Fruit fly (Drosophila melanogaster) whole organism, embryonic: Measurements from ENCODE around the gene CG31287.

Experiments used
- CG11723 ChIP-seq: fragments of 200-800 bp; sonication (Bioruptor generic); optimal IDR thresholded peaks from 2 replicates; lab custom pipeline; 2017; ENCODE audit warnings: missing biosample characterization, mild to moderate bottlenecking, missing genetic modification characterization
- CG12104 ChIP-seq: fragments of 200-800 bp; sonication (Bioruptor generic); optimal IDR thresholded peaks from 3 replicates; lab custom pipeline; 2016; ENCODE audit warnings: missing biosample characterization, missing genetic modification characterization
- CG12219 ChIP-seq: fragments of 200-800 bp; sonication (Bioruptor generic); optimal IDR thresholded peaks from 3 replicates; lab custom pipeline; 2018; ENCODE audit warnings: missing biosample characterization, mild to moderate bottlenecking, missing genetic modification characterization
- CG12659 ChIP-seq: fragments of 200-800 bp; sonication (Bioruptor generic); optimal IDR thresholded peaks from 3 replicates; lab custom pipeline; 2017; ENCODE audit warnings: mild to moderate bottlenecking, missing biosample characterization, missing genetic modification reagents, missing genetic modification characterization
- CG14965 ChIP-seq: fragments of 200-800 bp; sonication (Bioruptor generic); optimal IDR thresholded peaks from 2 replicates; lab custom pipeline; 2016; ENCODE audit warnings: missing biosample characterization, missing genetic modification characterization, borderline replicate concordance
- CG15514 ChIP-seq: fragments of 200-800 bp; sonication (Bioruptor generic); optimal IDR thresholded peaks from 3 replicates; lab custom pipeline; 2017; ENCODE audit warnings: missing biosample characterization, missing genetic modification characterization, mild to moderate bottlenecking, moderate library complexity, missing genetic modification reagents
- CG15696 ChIP-seq: fragments of 200-800 bp; sonication (Bioruptor generic); optimal IDR thresholded peaks from 2 replicates; lab custom pipeline; 2019; ENCODE audit warnings: missing biosample characterization, mild to moderate bottlenecking, missing genetic modification characterization, moderate library complexity
- CG1602 ChIP-seq: fragments of 200-800 bp; sonication (Bioruptor generic); optimal IDR thresholded peaks from 3 replicates; lab custom pipeline; 2016; ENCODE audit warnings: missing biosample characterization, missing genetic modification characterization
- CG16815 ChIP-seq: fragments of 200-800 bp; sonication (Bioruptor generic); optimal IDR thresholded peaks from 3 replicates; lab custom pipeline; 2017; ENCODE audit warnings: missing biosample characterization, mild to moderate bottlenecking, missing genetic modification characterization
- CG17568 ChIP-seq: fragments of 200-800 bp; sonication (Bioruptor generic); optimal IDR thresholded peaks from 2 replicates; lab custom pipeline; 2018; ENCODE audit warnings: missing biosample characterization, mild to moderate bottlenecking, missing genetic modification characterization, moderate library complexity
- CG18011 ChIP-seq: fragments of 200-800 bp; sonication (Bioruptor generic); optimal IDR thresholded peaks from 2 replicates; lab custom pipeline; 2017; ENCODE audit warnings: missing biosample characterization, missing genetic modification characterization, mild to moderate bottlenecking, moderate library complexity, missing genotype
- CG18619 ChIP-seq: fragments of 200-800 bp; sonication (Bioruptor generic); optimal IDR thresholded peaks from 3 replicates; lab custom pipeline; 2017; ENCODE audit warnings: missing biosample characterization, mild to moderate bottlenecking, missing genetic modification characterization
- CG2889 ChIP-seq: fragments of 200-800 bp; sonication (Bioruptor generic); IDR thresholded peaks from 3 replicates; pipeline ENCODE4 v1.3.6; 2022; ENCODE audit warnings: missing biosample characterization, missing genetic modification characterization
- CG34224 ChIP-seq: fragments of 200-800 bp; sonication (Bioruptor generic); IDR thresholded peaks from 3 replicates; pipeline ENCODE4 v1.3.6; 2022; ENCODE audit warnings: missing biosample characterization, missing genetic modification characterization; ENCODE audit not compliant: partially characterized antibody
- CG4854 ChIP-seq: fragments of 200-800 bp; sonication (Bioruptor generic); optimal IDR thresholded peaks from 2 replicates; lab custom pipeline; 2016; ENCODE audit warnings: missing biosample characterization, missing genetic modification characterization, inconsistent platforms
- CG6175 ChIP-seq: fragments of 200-800 bp; sonication (Bioruptor generic); IDR thresholded peaks from 3 replicates; pipeline ENCODE4 v1.3.6; 2022; ENCODE audit warnings: missing biosample characterization, missing genetic modification characterization
- CG6272 ChIP-seq: fragments of 200-800 bp; sonication (Bioruptor generic); IDR thresholded peaks from 2 replicates; pipeline ENCODE4 v1.3.6; 2022; ENCODE audit warnings: missing biosample characterization, missing genetic modification characterization
- CG6854 ChIP-seq: fragments of 200-800 bp; sonication (Bioruptor generic); optimal IDR thresholded peaks from 3 replicates; lab custom pipeline; 2017; ENCODE audit warnings: missing biosample characterization, mild to moderate bottlenecking, missing genetic modification characterization
- CG7745 ChIP-seq: fragments of 200-800 bp; sonication (Bioruptor generic); optimal IDR thresholded peaks from 2 replicates; lab custom pipeline; 2018; ENCODE audit warnings: missing biosample characterization, mild to moderate bottlenecking, missing genetic modification characterization, moderate library complexity
- CG8478 ChIP-seq: fragments of >200 bp; optimal IDR thresholded peaks from 2 replicates; lab custom pipeline; 2018
- CG9797 ChIP-seq: fragments of 200-800 bp; sonication (Bioruptor generic); optimal IDR thresholded peaks from 3 replicates; lab custom pipeline; 2018; ENCODE audit warnings: missing biosample characterization, mild to moderate bottlenecking, missing genetic modification characterization
- Chrac-16 ChIP-seq: fragments of 200-800 bp; sonication (Bioruptor generic); optimal IDR thresholded peaks from 3 replicates; lab custom pipeline; 2016; ENCODE audit warnings: missing biosample characterization, missing genetic modification characterization
- CkIIα-i1 ChIP-seq: fragments of 200-800 bp; sonication (Bioruptor generic); IDR thresholded peaks from 2 replicates; pipeline ENCODE4 v1.3.6; 2022; ENCODE audit warnings: missing biosample characterization, missing genetic modification characterization
- Dll ChIP-seq: fragments of 200-800 bp; sonication (Bioruptor generic); IDR thresholded peaks from 4 replicates; pipeline ENCODE4 v1.3.6; 2022; ENCODE audit warnings: missing biosample characterization, missing genetic modification characterization; ENCODE audit not compliant: partially characterized antibody
- Eip74EF ChIP-seq, 2 experiments: fragments of 200-800 bp in 1 of 2; fragments of >200 bp in 1 of 2; sonication (Bioruptor generic) in 1 of 2; optimal IDR thresholded peaks; 2 replicates each; lab custom pipeline; 2017 to 2019; ENCODE audit warnings: missing biosample characterization in 2 of 2, missing genetic modification characterization in 2 of 2, mild to moderate bottlenecking in 1 of 2, moderate library complexity in 1 of 2
- MBD-R2 ChIP-seq: fragments of 200-800 bp; sonication (Bioruptor generic); IDR thresholded peaks from 2 replicates; pipeline ENCODE4 v1.3.6; 2022; ENCODE audit warnings: missing biosample characterization, missing genetic modification characterization
- Myb ChIP-seq: fragments of 200-800 bp; sonication (Bioruptor generic); optimal IDR thresholded peaks from 2 replicates; lab custom pipeline; 2016; ENCODE audit warnings: missing biosample characterization, missing genetic modification characterization
- Nf-YC ChIP-seq: fragments of 200-800 bp; optimal IDR thresholded peaks from 3 replicates; lab custom pipeline; 2019; ENCODE audit warnings: missing biosample characterization, mild to moderate bottlenecking, missing genetic modification characterization, moderate library complexity
- Sox102F ChIP-seq: fragments of 200-800 bp; sonication (Bioruptor generic); optimal IDR thresholded peaks from 2 replicates; lab custom pipeline; 2018; ENCODE audit warnings: missing biosample characterization, mild to moderate bottlenecking, missing genetic modification characterization, moderate library complexity
- Trl ChIP-seq, 3 experiments: fragments of >200 bp in 2 of 3; fragments of 200-800 bp in 1 of 3; sonication (Bioruptor generic) in 1 of 3; optimal IDR thresholded peaks; 2 replicates in 1 of 3; 3 replicates in 2 of 3; lab custom pipeline; 2016 to 2017; ENCODE audit warnings: missing biosample characterization in 1 of 3, missing genetic modification characterization in 1 of 3
- Usf ChIP-seq: fragments of 200-800 bp; sonication (Bioruptor generic); optimal IDR thresholded peaks from 2 replicates; lab custom pipeline; 2017; ENCODE audit warnings: missing genotype, missing biosample characterization, missing genetic modification characterization
- YL-1 ChIP-seq: fragments of 200-800 bp; sonication (Bioruptor generic); optimal IDR thresholded peaks from 3 replicates; lab custom pipeline; 2017; ENCODE audit warnings: missing biosample characterization, mild to moderate bottlenecking, missing genetic modification characterization
- al ChIP-seq: fragments of 200-800 bp; sonication (Bioruptor generic); IDR thresholded peaks from 2 replicates; pipeline ENCODE4 v1.3.6; 2022; ENCODE audit warnings: missing biosample characterization, missing genetic modification characterization
- danr ChIP-seq: fragments of 200-800 bp; sonication (Bioruptor generic); IDR thresholded peaks from 2 replicates; pipeline ENCODE4 v1.3.6; 2022; ENCODE audit warnings: missing biosample characterization, missing genetic modification characterization
- dimm ChIP-seq: fragments of 200-800 bp; sonication (Bioruptor generic); IDR thresholded peaks from 2 replicates; pipeline ENCODE4 v1.3.6; 2022; ENCODE audit warnings: missing biosample characterization, missing genetic modification characterization
- dmrt11E ChIP-seq: fragments of 200-800 bp; sonication (Bioruptor generic); optimal IDR thresholded peaks from 3 replicates; lab custom pipeline; 2018; ENCODE audit warnings: missing biosample characterization, mild to moderate bottlenecking, missing genetic modification characterization, moderate library complexity
- emc ChIP-seq: fragments of 200-800 bp; sonication (Bioruptor generic); optimal IDR thresholded peaks from 2 replicates; lab custom pipeline; 2016; ENCODE audit warnings: missing biosample characterization, missing genetic modification characterization
- exex ChIP-seq: fragments of 200-800 bp; sonication (Bioruptor generic); optimal IDR thresholded peaks from 4 replicates; lab custom pipeline; 2018; ENCODE audit warnings: missing biosample characterization, mild to moderate bottlenecking, missing genetic modification characterization, moderate library complexity
- ham ChIP-seq: fragments of 200-800 bp; sonication (Bioruptor generic); IDR thresholded peaks from 2 replicates; pipeline ENCODE4 v1.3.6; 2022; ENCODE audit warnings: missing biosample characterization, missing genetic modification characterization
- hb ChIP-seq: fragments of 200-800 bp; sonication (Bioruptor generic); IDR thresholded peaks from 3 replicates; pipeline ENCODE4 v1.3.6; 2022; ENCODE audit warnings: missing biosample characterization, missing genetic modification characterization; ENCODE audit not compliant: partially characterized antibody
- ind ChIP-seq: fragments of 200-800 bp; sonication (Bioruptor generic); optimal IDR thresholded peaks from 3 replicates; lab custom pipeline; 2016; ENCODE audit warnings: missing biosample characterization, missing genetic modification characterization
- maf-S ChIP-seq: fragments of 200-800 bp; sonication (Bioruptor generic); optimal IDR thresholded peaks from 2 replicates; lab custom pipeline; 2016; ENCODE audit warnings: missing biosample characterization, missing genetic modification characterization
- p53 ChIP-seq: fragments of 200-800 bp; sonication (Bioruptor generic); optimal IDR thresholded peaks from 2 replicates; lab custom pipeline; 2016; ENCODE audit warnings: missing biosample characterization, missing genetic modification characterization
- sim ChIP-seq: fragments of 200-800 bp; sonication (Bioruptor generic); IDR thresholded peaks from 2 replicates; pipeline ENCODE4 v1.3.6; 2022; ENCODE audit warnings: missing biosample characterization, missing genetic modification characterization
- usp ChIP-seq: fragments of >200 bp; optimal IDR thresholded peaks from 2 replicates; lab custom pipeline; 2017; ENCODE audit warnings: missing biosample characterization, missing genetic modification characterization
- wdn ChIP-seq: fragments of 200-800 bp; sonication (Bioruptor generic); IDR thresholded peaks from 2 replicates; pipeline ENCODE4 v1.3.6; 2022; ENCODE audit warnings: missing biosample characterization, missing genetic modification characterization
- zfh2 ChIP-seq: fragments of 200-800 bp; sonication (Bioruptor generic); optimal IDR thresholded peaks from 2 replicates; lab custom pipeline; 2016; ENCODE audit warnings: missing biosample characterization, missing genetic modification characterization

The CG31287 gene

dm6 chr3R:16221359-16222299, 18.5 kb downstream of the CG31287 start (continued):
- TF ChIP-seq CG6175 (GFP tag; lab: Robert Waterston, UW) = peak; percentile 18; the same call in 1 of the 3 replicates
- no peak for TF ChIP-seq Dll (GFP tag; lab: Robert Waterston, UW)
- TF ChIP-seq CG12219 (GFP tag; lab: Kevin White, UChicago) = peak; percentile 1
- peak; percentile 83 for TF ChIP-seq CG6272 (GFP tag; lab: Robert Waterston, UW)
- peak; percentile 12 for TF ChIP-seq CG15514 (GFP tag; lab: Kevin White, UChicago)
- peak; percentile 93 for TF ChIP-seq dmrt11E (tag; lab: Kevin White, UChicago)
- TF ChIP-seq al (GFP tag; lab: Robert Waterston, UW) = peak; percentile 44; the same call in 1 of the 2 replicates
- peak; percentile 91 for TF ChIP-seq Nf-YC (tag; lab: Kevin White, UChicago)
- peak in 1 of 2 experiments; percentile 92 for TF ChIP-seq Eip74EF (GFP tag; optimal IDR thresholded peaks at IDR 0.05; lab: Kevin White, UChicago)
- no peak for TF ChIP-seq Myb (GFP tag; lab: Kevin White, UChicago)
- TF ChIP-seq dimm (GFP tag; lab: Robert Waterston, UW) = peak; percentile 63; the same call in 1 of the 2 replicates
- TF ChIP-seq Trl (optimal IDR thresholded peaks at IDR 0.05; lab: Kevin White, UChicago) = no peak
- no peak for TF ChIP-seq Trl (GFP tag; optimal IDR thresholded peaks at IDR 0.05; lab: Kevin White, UChicago)
- peak; percentile 93 for TF ChIP-seq CG11723 (GFP tag; lab: Kevin White, UChicago)
- TF ChIP-seq Chrac-16 = peak; percentile 79
- peak; percentile 91 for TF ChIP-seq CG6854
- peak; percentile 43 for TF ChIP-seq wdn (GFP tag; lab: Robert Waterston, UW)
- TF ChIP-seq CG4854 = peak; percentile 12
- no peak for TF ChIP-seq CG7745 (tag; lab: Kevin White, UChicago)
- no peak for TF ChIP-seq danr (GFP tag; lab: Robert Waterston, UW)
- TF ChIP-seq CG18011 (GFP tag; lab: Kevin White, UChicago) = peak; percentile 67
- peak; percentile 93 for TF ChIP-seq CG12104 (GFP tag; lab: Kevin White, UChicago)
- TF ChIP-seq emc (GFP tag; lab: Kevin White, UChicago) = no peak
- no peak for TF ChIP-seq CG14965
- TF ChIP-seq CkIIα-i1 = no peak
- TF ChIP-seq CG1602 (GFP tag; lab: Kevin White, UChicago) = peak; percentile 92
- TF ChIP-seq CG9797 (GFP tag; lab: Kevin White, UChicago) = peak; percentile 1
- TF ChIP-seq ham (GFP tag; lab: Robert Waterston, UW) = peak; percentile 16; the same call in 1 of the 2 replicates
- TF ChIP-seq hb (GFP tag; lab: Robert Waterston, UW) = no peak
- TF ChIP-seq YL-1 (GFP tag; lab: Kevin White, UChicago) = peak; percentile 85
- peak; percentile 58 for TF ChIP-seq exex (tag; lab: Kevin White, UChicago)
- no peak for TF ChIP-seq MBD-R2 (GFP tag; lab: Robert Waterston, UW)
- TF ChIP-seq usp (GFP tag; lab: Kevin White, UChicago) = no peak
- TF ChIP-seq zfh2 (GFP tag; lab: Kevin White, UChicago) = peak; percentile 30
- peak; percentile 96 for TF ChIP-seq CG12659 (GFP tag; lab: Kevin White, UChicago)
- TF ChIP-seq CG17568 (GFP tag; lab: Kevin White, UChicago) = peak; percentile 43
- TF ChIP-seq Usf (GFP tag; lab: Kevin White, UChicago) = peak; percentile 93
- TF ChIP-seq CG16815 (GFP tag; lab: Kevin White, UChicago) = peak; percentile 91
- no peak for TF ChIP-seq CG34224 (GFP tag; lab: Robert Waterston, UW)
- peak; percentile 92 for TF ChIP-seq Sox102F (GFP tag; lab: Kevin White, UChicago)
- TF ChIP-seq CG2889 (GFP tag; lab: Robert Waterston, UW) = peak; percentile 41; the same call in 2 of the 3 replicates
- TF ChIP-seq CG18619 = peak; percentile 98
- peak; percentile 94 for TF ChIP-seq CG8478
- TF ChIP-seq sim (GFP tag; lab: Robert Waterston, UW) = 0 out of 2 replicates have a peak, but pooled peaks have one; percentile 10
- TF ChIP-seq ind (GFP tag; lab: Kevin White, UChicago) = peak; percentile 78
- TF ChIP-seq p53 (GFP tag; lab: Kevin White, UChicago) = no peak
- peak; percentile 81 for TF ChIP-seq CG15696 (tag; lab: Kevin White, UChicago)
- no peak for TF ChIP-seq maf-S (GFP tag; lab: Kevin White, UChicago)
